Worm (Caenorhabditis elegans) whole organism, L4 larva: Measurements from ENCODE around the gene spp-21.

ENCODE experiments used
- ceh-62 ChIP-seq: sonication (generic microtip); optimal IDR thresholded peaks from 2 replicates; lab custom pipeline; 2017; ENCODE audit warnings: missing biosample characterization, missing genetic modification characterization
- dmd-6 ChIP-seq: fragments of 200-800 bp; sonication (Bioruptor generic); IDR thresholded peaks from 2 replicates; pipeline ENCODE4 v1.3.6; 2022; ENCODE audit warnings: missing genetic modification reagents, missing genetic modification characterization, missing compliant biosample characterization
- lin-1 ChIP-seq: fragments of 200-800 bp; sonication (Bioruptor generic); IDR thresholded peaks from 2 replicates; pipeline ENCODE4 v1.3.6; 2022; ENCODE audit warnings: missing genetic modification reagents, missing genetic modification characterization, missing compliant biosample characterization
- lin-13 ChIP-seq: fragments of 150-350 bp; optimal IDR thresholded peaks from 2 replicates; lab custom pipeline; 2014; ENCODE audit warnings: missing biosample characterization, missing genetic modification reagents, missing genetic modification characterization
- lsy-2 ChIP-seq, 2 experiments: fragments of 150-350 bp in 1 of 2; sonication (generic microtip) in 1 of 2; optimal IDR thresholded peaks; 2 replicates each; lab custom pipeline; 2014 to 2017; ENCODE audit warnings: missing biosample characterization in 2 of 2, missing genetic modification characterization in 2 of 2
- mep-1 ChIP-seq: fragments of 150-350 bp; sonication (generic microtip); optimal IDR thresholded peaks from 3 replicates; lab custom pipeline; 2014; ENCODE audit warnings: missing biosample characterization, missing genetic modification characterization
- nhr-76 ChIP-seq: fragments of 150-350 bp; optimal IDR thresholded peaks from 2 replicates; lab custom pipeline; 2014; ENCODE audit warnings: missing biosample characterization, missing genetic modification characterization
- pha-4 ChIP-seq, 2 experiments: fragments of 150-350 bp in 1 of 2; fragments of 200-800 bp in 1 of 2; sonication (Bioruptor generic) in 1 of 2; IDR thresholded peaks in 1 of 2; optimal IDR thresholded peaks in 1 of 2; 2 replicates each; pipeline versions ENCODE4 v1.3.6 to Lab custom; 2014 to 2022; ENCODE audit warnings: missing genetic modification characterization in 2 of 2, missing genetic modification reagents in 2 of 2, missing biosample characterization in 1 of 2, missing compliant biosample characterization in 1 of 2
- zag-1 ChIP-seq: fragments of 150-350 bp; optimal IDR thresholded peaks from 2 replicates; lab custom pipeline; 2014; ENCODE audit warnings: missing biosample characterization, missing genetic modification characterization
- zfp-3 ChIP-seq: fragments of 200-800 bp; sonication (Bioruptor generic); conservative IDR thresholded peaks from 2 replicates; pipeline ENCODE4 v1.3.6; 2022; ENCODE audit warnings: missing genetic modification reagents, missing genetic modification characterization, missing compliant biosample characterization

- TF ChIP-seq lin-1 (no peak), dmd-6 (GFP tag; lab: Robert Waterston, UW) (peak; percentile 76), zag-1 (no peak), mep-1 (tag; lab: Kevin White, UChicago) (no peak), nhr-76 (tag; lab: Kevin White, UChicago) (no peak), pha-4 (GFP tag; IDR thresholded peaks at IDR 0.05; lab: Robert Waterston, UW) (no peak), pha-4 (tag; optimal IDR thresholded peaks at IDR 0.05; lab: Kevin White, UChicago) (no peak), lin-13 (GFP tag; lab: Kevin White, UChicago) (no peak), zfp-3 (no peak), ceh-62 (no peak), lsy-2 (tag; optimal IDR thresholded peaks at IDR 0.05; lab: Kevin White, UChicago) (no peak)
These were observed 9.8 kb downstream of the spp-21 start, which contains the start of gene T25C12.3 for ce11 chrX:11499738-11500137.
